Worm (Caenorhabditis elegans) whole organism, L4 larva: ENCODE results near the gene F59B2.14.
A peak's percentile ranks its signal among the peaks of the same experiment; 100 is the strongest.

Experiments
- F10B5.3 ChIP-seq: sonication (generic microtip); optimal IDR thresholded peaks from 2 replicates; lab custom pipeline; 2016; ENCODE audit warnings: mild to moderate bottlenecking, missing genetic modification characterization, missing compliant biosample characterization
- F37D6.2 ChIP-seq: sonication (generic microtip); optimal IDR thresholded peaks from 2 replicates; lab custom pipeline; 2016; ENCODE audit warnings: mild to moderate bottlenecking, missing genetic modification characterization, missing compliant biosample characterization
- T20F7.1 ChIP-seq: fragments of 200-800 bp; sonication (Bioruptor generic); optimal IDR thresholded peaks from 2 replicates; lab custom pipeline; 2018; ENCODE audit warnings: mild to moderate bottlenecking, missing genetic modification characterization, missing compliant biosample characterization
- T26A8.4 ChIP-seq: fragments of 200-800 bp; sonication (Bioruptor generic); IDR thresholded peaks from 2 replicates; pipeline ENCODE4 v1.3.6; 2022; ENCODE audit warnings: missing genetic modification characterization, missing compliant biosample characterization
- Y105C5A.15 ChIP-seq: fragments of 200-800 bp; sonication (Bioruptor generic); IDR thresholded peaks from 2 replicates; pipeline ENCODE4 v1.3.6; 2022; ENCODE audit warnings: missing genetic modification characterization, missing compliant biosample characterization
- Y5F2A.4 ChIP-seq: fragments of 200-800 bp; sonication (Bioruptor generic); optimal IDR thresholded peaks from 2 replicates; lab custom pipeline; 2018; ENCODE audit warnings: mild to moderate bottlenecking, missing genetic modification characterization, missing compliant biosample characterization
- ZK337.2 ChIP-seq: fragments of 200-800 bp; sonication (Bioruptor generic); IDR thresholded peaks from 2 replicates; pipeline ENCODE4 v1.3.6; 2022; ENCODE audit warnings: missing genetic modification reagents, missing genetic modification characterization, missing compliant biosample characterization
- ama-1 ChIP-seq: fragments of 150-350 bp; optimal IDR thresholded peaks from 2 replicates; lab custom pipeline; 2014; ENCODE audit warnings: inconsistent platforms, mixed read lengths
- arid-1 ChIP-seq: fragments of 200-800 bp; sonication (Bioruptor generic); conservative IDR thresholded peaks from 2 replicates; pipeline ENCODE4 v1.3.6; 2022; ENCODE audit warnings: missing genetic modification reagents, missing genetic modification characterization, missing compliant biosample characterization
- ceh-20 ChIP-seq: fragments of 200-800 bp; sonication (Bioruptor generic); IDR thresholded peaks from 2 replicates; pipeline ENCODE4 v1.3.6; 2022; ENCODE audit warnings: missing genetic modification reagents, missing genetic modification characterization, missing compliant biosample characterization
- ceh-28 ChIP-seq: fragments of 150-350 bp; optimal IDR thresholded peaks from 2 replicates; lab custom pipeline; 2014; ENCODE audit warnings: missing biosample characterization, missing genetic modification reagents, missing genetic modification characterization
- ceh-82 ChIP-seq: sonication (generic microtip); optimal IDR thresholded peaks from 2 replicates; lab custom pipeline; 2017; ENCODE audit warnings: missing biosample characterization, missing genetic modification characterization
- ctbp-1 ChIP-seq: fragments of 200-800 bp; sonication (Bioruptor generic); IDR thresholded peaks from 2 replicates; pipeline ENCODE4 v1.3.6; 2022; ENCODE audit warnings: missing genetic modification reagents, missing genetic modification characterization, missing compliant biosample characterization
- daf-16 ChIP-seq, 3 experiments: sonication (generic microtip); optimal IDR thresholded peaks; 2 replicates each; lab custom pipeline; 2016 to 2017; ENCODE audit warnings: missing genetic modification characterization in 3 of 3, missing genetic modification reagents in 3 of 3, mild to moderate bottlenecking in 2 of 3, missing compliant biosample characterization in 2 of 3, missing biosample characterization in 1 of 3, moderate library complexity in 1 of 3
- dmd-6 ChIP-seq: fragments of 200-800 bp; sonication (Bioruptor generic); IDR thresholded peaks from 2 replicates; pipeline ENCODE4 v1.3.6; 2022; ENCODE audit warnings: missing genetic modification reagents, missing genetic modification characterization, missing compliant biosample characterization
- dmd-8 ChIP-seq: fragments of 200-800 bp; sonication (Bioruptor generic); IDR thresholded peaks from 2 replicates; pipeline ENCODE4 v1.3.6; 2022; ENCODE audit warnings: missing genetic modification characterization, missing compliant biosample characterization
- duxl-1 ChIP-seq: sonication (generic microtip); optimal IDR thresholded peaks from 2 replicates; lab custom pipeline; 2016; ENCODE audit warnings: mild to moderate bottlenecking, missing genetic modification characterization, moderate library complexity, missing compliant biosample characterization; ENCODE audit not compliant: poor library complexity
- dve-1 ChIP-seq: sonication (generic microtip); optimal IDR thresholded peaks from 2 replicates; lab custom pipeline; 2017; ENCODE audit warnings: antibody characterized with exemption, mild to moderate bottlenecking, missing genetic modification characterization, missing compliant biosample characterization; ENCODE audit not compliant: insufficient read depth
- fkh-10 ChIP-seq: fragments of 150-350 bp; optimal IDR thresholded peaks from 2 replicates; lab custom pipeline; 2014; ENCODE audit warnings: missing biosample characterization, missing genetic modification reagents, missing genetic modification characterization
- fos-1 ChIP-seq: fragments of 150-350 bp; optimal IDR thresholded peaks from 2 replicates; lab custom pipeline; 2014; ENCODE audit warnings: missing biosample characterization, missing genetic modification characterization
- hlh-11 ChIP-seq: fragments of 200-800 bp; sonication (Bioruptor generic); optimal IDR thresholded peaks from 2 replicates; lab custom pipeline; 2018; ENCODE audit warnings: mild to moderate bottlenecking, missing genetic modification characterization, missing compliant biosample characterization
- hlh-30 ChIP-seq: sonication (generic microtip); optimal IDR thresholded peaks from 2 replicates; lab custom pipeline; 2017; ENCODE audit warnings: antibody characterized with exemption, mild to moderate bottlenecking, missing genetic modification characterization, missing compliant biosample characterization; ENCODE audit not compliant: insufficient read depth
- jun-1 ChIP-seq: fragments of 150-350 bp; optimal IDR thresholded peaks from 2 replicates; lab custom pipeline; 2014; ENCODE audit warnings: missing biosample characterization, missing genetic modification reagents, missing genetic modification characterization
- lim-7 ChIP-seq: fragments of 200-800 bp; sonication (Bioruptor generic); IDR thresholded peaks from 2 replicates; pipeline ENCODE4 v1.3.6; 2022; ENCODE audit warnings: missing genetic modification characterization, missing compliant biosample characterization
- lin-1 ChIP-seq: fragments of 200-800 bp; sonication (Bioruptor generic); IDR thresholded peaks from 2 replicates; pipeline ENCODE4 v1.3.6; 2022; ENCODE audit warnings: missing genetic modification reagents, missing genetic modification characterization, missing compliant biosample characterization
- mdl-1 ChIP-seq, 2 experiments: fragments of 150-350 bp in 1 of 2; sonication (generic microtip) in 1 of 2; optimal IDR thresholded peaks; 2 replicates each; lab custom pipeline; 2014 to 2017; ENCODE audit warnings: missing biosample characterization in 2 of 2, missing genetic modification characterization in 2 of 2
- mep-1 ChIP-seq: fragments of 150-350 bp; sonication (generic microtip); optimal IDR thresholded peaks from 3 replicates; lab custom pipeline; 2014; ENCODE audit warnings: missing biosample characterization, missing genetic modification characterization
- mes-2 ChIP-seq: sonication (generic microtip); optimal IDR thresholded peaks from 2 replicates; lab custom pipeline; 2016; ENCODE audit warnings: missing genotype, mild to moderate bottlenecking, missing genetic modification characterization, missing compliant biosample characterization; ENCODE audit not compliant: poor library complexity, severe bottlenecking
- mxl-2 ChIP-seq: fragments of 200-800 bp; sonication (Bioruptor generic); conservative IDR thresholded peaks from 2 replicates; pipeline ENCODE4 v1.3.6; 2022; ENCODE audit warnings: missing genetic modification reagents, missing genetic modification characterization, missing compliant biosample characterization
- nhr-11 ChIP-seq: fragments of 150-350 bp; optimal IDR thresholded peaks from 2 replicates; lab custom pipeline; 2014; ENCODE audit warnings: missing biosample characterization, missing genetic modification characterization
- nhr-28 ChIP-seq: fragments of 150-350 bp; optimal IDR thresholded peaks from 2 replicates; lab custom pipeline; 2014; ENCODE audit warnings: missing biosample characterization, missing genetic modification characterization
- nhr-76 ChIP-seq: fragments of 150-350 bp; optimal IDR thresholded peaks from 2 replicates; lab custom pipeline; 2014; ENCODE audit warnings: missing biosample characterization, missing genetic modification characterization
- nhr-77 ChIP-seq: fragments of 150-350 bp; optimal IDR thresholded peaks from 2 replicates; lab custom pipeline; 2014; ENCODE audit warnings: missing biosample characterization, missing genetic modification characterization
- pha-4 ChIP-seq, 2 experiments: fragments of 150-350 bp in 1 of 2; fragments of 200-800 bp in 1 of 2; sonication (Bioruptor generic) in 1 of 2; IDR thresholded peaks in 1 of 2; optimal IDR thresholded peaks in 1 of 2; 2 replicates each; pipeline versions ENCODE4 v1.3.6 to Lab custom; 2014 to 2022; ENCODE audit warnings: missing genetic modification characterization in 2 of 2, missing genetic modification reagents in 2 of 2, missing biosample characterization in 1 of 2, missing compliant biosample characterization in 1 of 2
- php-3 ChIP-seq: fragments of 200-800 bp; sonication (Bioruptor generic); IDR thresholded peaks from 2 replicates; pipeline ENCODE4 v1.3.6; 2022; ENCODE audit warnings: missing genetic modification reagents, missing genetic modification characterization, missing compliant biosample characterization
- pqm-1 ChIP-seq: sonication (generic microtip); optimal IDR thresholded peaks from 2 replicates; lab custom pipeline; 2017; ENCODE audit warnings: missing biosample characterization, missing genetic modification characterization
- rbr-2 ChIP-seq: sonication (generic microtip); optimal IDR thresholded peaks from 2 replicates; lab custom pipeline; 2016; ENCODE audit warnings: missing genotype, missing genetic modification characterization, missing compliant biosample characterization
- set-16 ChIP-seq: fragments of 200-800 bp; sonication (Bioruptor generic); IDR thresholded peaks from 2 replicates; pipeline ENCODE4 v1.3.6; 2022; ENCODE audit warnings: missing genetic modification reagents, missing genetic modification characterization, missing compliant biosample characterization
- skn-1 ChIP-seq: fragments of 150-350 bp; optimal IDR thresholded peaks from 2 replicates; lab custom pipeline; 2014; ENCODE audit warnings: missing biosample characterization, missing genetic modification characterization
- snpc-4 ChIP-seq: fragments of 150-350 bp; optimal IDR thresholded peaks from 2 replicates; lab custom pipeline; 2014; ENCODE audit warnings: missing biosample characterization, missing genetic modification characterization
- unc-39 ChIP-seq: sonication (generic microtip); optimal IDR thresholded peaks from 2 replicates; lab custom pipeline; 2017; ENCODE audit warnings: missing biosample characterization, missing genetic modification characterization
- vab-7 ChIP-seq: fragments of 200-800 bp; sonication (Bioruptor generic); IDR thresholded peaks from 2 replicates; pipeline ENCODE4 v1.3.6; 2022; ENCODE audit warnings: missing genetic modification reagents, missing genetic modification characterization, missing compliant biosample characterization
- ztf-11 ChIP-seq: fragments of 150-350 bp; optimal IDR thresholded peaks from 2 replicates; lab custom pipeline; 2014; ENCODE audit warnings: missing biosample characterization, missing genetic modification characterization

The F59B2.14 gene

ce11 chrIII:8984960-8985359 is 37.5 kb downstream of the F59B2.14 start (continued):
- no peak for TF ChIP-seq ZK337.2
- no peak for TF ChIP-seq ceh-82 (tag; lab: Kevin White, UChicago)
- no peak for TF ChIP-seq ama-1 (lab: Kevin White, UChicago)
- no peak for TF ChIP-seq snpc-4 (tag; lab: Kevin White, UChicago)
- peak; percentile 46 for TF ChIP-seq nhr-28 (tag; lab: Kevin White, UChicago)
- TF ChIP-seq mep-1 (tag; lab: Kevin White, UChicago): peak; percentile 70
- TF ChIP-seq T20F7.1 (GFP tag; lab: Kevin White, UChicago): no peak
- no peak for TF ChIP-seq lim-7 (GFP tag; lab: Robert Waterston, UW)
- TF ChIP-seq dmd-8: no peak
- no peak for TF ChIP-seq pha-4 (GFP tag; IDR thresholded peaks at IDR 0.05; lab: Robert Waterston, UW)
- TF ChIP-seq pha-4 (tag; optimal IDR thresholded peaks at IDR 0.05; lab: Kevin White, UChicago): no peak
- TF ChIP-seq set-16 (GFP tag; lab: Robert Waterston, UW): no peak
- 0 out of 2 replicates have a peak, but pooled peaks have one; percentile 15 for TF ChIP-seq vab-7 (GFP tag; lab: Robert Waterston, UW)
- TF ChIP-seq daf-16 (GFP tag; optimal IDR thresholded peaks at IDR 0.05; lab: Kevin White, UChicago): peak in 1 of 2 experiments; percentile 44
- no peak for TF ChIP-seq daf-16 (tag; optimal IDR thresholded peaks at IDR 0.05; lab: Kevin White, UChicago)
- TF ChIP-seq ctbp-1 (GFP tag; lab: Robert Waterston, UW): peak; percentile 64; the same call in 1 of the 2 replicates
- no peak for TF ChIP-seq Y5F2A.4 (GFP tag; lab: Kevin White, UChicago)
- no peak for TF ChIP-seq skn-1 (tag; lab: Kevin White, UChicago)
- TF ChIP-seq Y105C5A.15 (GFP tag; lab: Robert Waterston, UW): no peak
- no peak for TF ChIP-seq ceh-28 (tag; lab: Kevin White, UChicago)
- no peak for TF ChIP-seq php-3 (GFP tag; lab: Robert Waterston, UW)
- TF ChIP-seq nhr-11 (tag; lab: Kevin White, UChicago): peak; percentile 68
- TF ChIP-seq dmd-6 (GFP tag; lab: Robert Waterston, UW): peak; percentile 72
- peak; percentile 19 for TF ChIP-seq nhr-77 (tag; lab: Kevin White, UChicago)
- TF ChIP-seq F10B5.3 (tag; lab: Kevin White, UChicago): no peak
- TF ChIP-seq dve-1 (tag; lab: Kevin White, UChicago): peak; percentile 34
- TF ChIP-seq unc-39 (tag; lab: Kevin White, UChicago): no peak
- TF ChIP-seq T26A8.4 (GFP tag; lab: Robert Waterston, UW): no peak
- TF ChIP-seq mdl-1 (tag; optimal IDR thresholded peaks at IDR 0.05; lab: Kevin White, UChicago): peak in 1 of 2 experiments; percentile 49
- peak; percentile 1 for TF ChIP-seq F37D6.2 (tag; lab: Kevin White, UChicago)
- peak; percentile 52; the same call in 1 of the 2 replicates for TF ChIP-seq arid-1
- no peak for TF ChIP-seq mxl-2 (GFP tag; lab: Robert Waterston, UW)
- 0 out of 2 replicates have a peak, but pooled peaks have one; percentile 48 for TF ChIP-seq ceh-20 (GFP tag; lab: Robert Waterston, UW)
- peak; percentile 83 for TF ChIP-seq hlh-11 (tag; lab: Kevin White, UChicago)
- peak; percentile 57 for TF ChIP-seq rbr-2 (tag; lab: Kevin White, UChicago)
- peak; percentile 76 for TF ChIP-seq fkh-10 (GFP tag; lab: Kevin White, UChicago)

ce11 chrIII:8984412-8984811 is 38.0 kb downstream of the F59B2.14 start:
- TF ChIP-seq nhr-76 (tag; lab: Kevin White, UChicago) (no peak), daf-16 (GFP tag; optimal IDR thresholded peaks at IDR 0.05; lab: Kevin White, UChicago) (no peak), daf-16 (tag; optimal IDR thresholded peaks at IDR 0.05; lab: Kevin White, UChicago) (peak; percentile 69), mes-2 (tag; lab: Kevin White, UChicago) (peak; percentile 30), hlh-30 (peak; percentile 10), vab-7 (GFP tag; lab: Robert Waterston, UW) (no peak), T20F7.1 (GFP tag; lab: Kevin White, UChicago) (peak; percentile 20), fos-1 (tag; lab: Kevin White, UChicago) (no peak), duxl-1 (tag; lab: Kevin White, UChicago) (peak; percentile 9), dve-1 (tag; lab: Kevin White, UChicago) (peak; percentile 4), nhr-28 (tag; lab: Kevin White, UChicago) (peak; percentile 48), lin-1 (GFP tag; lab: Robert Waterston, UW) (peak; percentile 17; the same call in 1 of the 2 replicates), dmd-6 (GFP tag; lab: Robert Waterston, UW) (peak; percentile 16; the same call in 1 of the 2 replicates), jun-1 (no peak), pqm-1 (tag; lab: Kevin White, UChicago) (peak; percentile 72), ceh-82 (tag; lab: Kevin White, UChicago) (no peak), lim-7 (GFP tag; lab: Robert Waterston, UW) (0 out of 2 replicates have a peak, but pooled peaks have one; percentile 14), ztf-11 (tag; lab: Kevin White, UChicago) (no peak)
